Fruit fly (Drosophila melanogaster): ENCODE measurements around the gene arx.

Gene arx

dm6 chr3L:18897459-18898085 lies 3.8 kb downstream of the arx start:
- no peak for TF ChIP-seq noc (tag; optimal IDR thresholded peaks at IDR 0.05)

- TF ChIP-seq noc (tag; optimal IDR thresholded peaks at IDR 0.05), result no peak
Measured at dm6 chr3L:18896297-18896863, 5.0 kb downstream of the arx start.

DNA sequence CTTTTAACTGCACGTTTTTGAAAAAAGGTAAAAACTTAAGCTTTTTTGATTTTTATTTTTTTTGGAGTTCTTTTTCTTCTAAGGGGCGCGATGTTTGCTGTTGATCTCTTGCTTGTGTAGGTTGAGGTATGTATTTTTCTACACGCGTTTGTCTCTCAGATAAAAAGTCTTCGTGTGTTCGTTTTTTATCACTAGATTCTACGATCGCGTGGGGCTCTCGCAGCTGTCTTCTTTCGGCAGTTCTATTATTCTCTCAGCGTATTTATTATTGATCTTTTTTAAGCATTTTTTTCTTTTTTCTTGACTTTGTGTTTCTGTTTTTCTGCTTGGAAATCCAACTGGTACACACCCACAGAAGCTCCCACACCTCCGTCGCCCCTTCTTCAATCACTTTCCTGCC lies 6.3 kb downstream of the arx start:
- TF ChIP-seq noc (tag; optimal IDR thresholded peaks at IDR 0.05), result peak; percentile 24

DNA sequence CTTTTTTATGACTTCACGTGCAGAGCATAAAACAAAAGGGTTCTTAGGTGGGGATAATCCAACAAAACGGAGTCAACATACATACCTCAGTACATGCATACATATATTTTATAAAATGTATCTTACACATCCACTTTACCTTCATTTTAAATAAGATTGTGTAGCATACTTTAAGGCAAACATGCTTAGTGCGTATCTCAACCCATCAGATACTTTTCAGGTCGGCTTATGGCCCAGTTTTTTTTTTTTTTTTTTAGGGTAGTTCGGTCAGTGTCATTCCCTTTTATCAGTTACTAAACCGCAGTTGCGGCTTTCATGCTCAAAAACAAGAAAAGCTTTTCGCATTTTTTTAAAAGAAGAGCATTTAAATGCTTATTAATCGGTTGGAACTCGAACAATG lies 9.4 kb downstream of the arx start, which contains the start of gene NijB:
Gene NijB, plus strand, starts transcription at position 398 of the 400 bp plus-strand sequence.
- TF ChIP-seq noc (tag; optimal IDR thresholded peaks at IDR 0.05), result no peak

- peak; percentile 78 for TF ChIP-seq noc (tag; optimal IDR thresholded peaks at IDR 0.05)
Measured at dm6 chr3L:18890283-18891175, 10.8 kb downstream of the arx start, which contains the start of gene CG3961. TSS of gene CG3961 (minus strand) at chr3L:18890483.

- no peak for TF ChIP-seq noc (tag; optimal IDR thresholded peaks at IDR 0.05)
Measured at dm6 chr3L:18889222-18889866, 12.0 kb downstream of the arx start.

- TF ChIP-seq noc (tag; optimal IDR thresholded peaks at IDR 0.05), result no peak
Measured at dm6 chr3L:18881613-18882012, 19.7 kb downstream of the arx start.

DNA sequence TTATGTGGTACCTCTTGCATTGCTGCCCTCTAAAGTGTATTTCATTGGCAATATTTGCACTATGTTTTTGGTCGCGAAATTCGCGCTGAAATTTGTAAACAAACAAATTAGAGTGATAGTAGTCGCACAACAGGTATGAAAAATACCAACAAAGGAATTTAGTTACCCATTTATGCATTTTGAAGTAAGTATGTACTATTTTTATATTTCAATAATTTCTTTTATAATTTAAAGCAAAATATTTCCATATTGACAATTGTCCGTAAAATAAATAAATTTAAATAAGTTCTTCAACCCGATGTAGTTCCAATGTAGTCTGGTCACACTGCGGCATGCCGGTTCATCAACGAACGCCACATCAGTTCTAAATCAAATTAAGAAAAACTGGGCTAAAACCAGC lies 28.9 kb downstream of the arx start, which contains the start of the genes Rad9 and Uggt:
Gene Rad9, minus strand, starts transcription at position 114 of the 400 bp plus-strand sequence.
Gene Uggt, plus strand, starts transcription at position 308 of the 400 bp plus-strand sequence.
- no peak for TF ChIP-seq noc (tag; optimal IDR thresholded peaks at IDR 0.05)

DNA sequence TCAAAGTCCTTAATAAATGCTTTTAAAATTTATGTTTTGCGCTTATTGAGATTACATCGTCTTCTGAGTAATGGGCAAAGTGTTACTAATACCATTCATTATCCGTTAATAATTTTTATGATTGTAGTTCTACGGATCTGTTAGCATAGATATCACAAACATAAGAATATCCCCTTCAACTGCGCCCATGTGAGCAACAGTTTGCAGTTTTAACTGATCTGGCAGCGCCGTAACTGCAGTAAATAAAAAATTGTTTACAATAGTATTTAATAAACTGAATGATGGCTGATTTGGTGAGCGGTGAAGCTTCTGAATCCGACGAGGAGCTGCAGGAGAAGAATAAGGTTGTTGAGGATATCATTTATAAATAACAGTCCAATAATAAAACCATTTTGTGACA lies 31.3 kb downstream of the arx start, which contains the start of gene Blos3:
Gene Blos3, plus strand, starts transcription at position 198 of the 400 bp plus-strand sequence.
- TF ChIP-seq noc (tag; optimal IDR thresholded peaks at IDR 0.05), result no peak

DNA sequence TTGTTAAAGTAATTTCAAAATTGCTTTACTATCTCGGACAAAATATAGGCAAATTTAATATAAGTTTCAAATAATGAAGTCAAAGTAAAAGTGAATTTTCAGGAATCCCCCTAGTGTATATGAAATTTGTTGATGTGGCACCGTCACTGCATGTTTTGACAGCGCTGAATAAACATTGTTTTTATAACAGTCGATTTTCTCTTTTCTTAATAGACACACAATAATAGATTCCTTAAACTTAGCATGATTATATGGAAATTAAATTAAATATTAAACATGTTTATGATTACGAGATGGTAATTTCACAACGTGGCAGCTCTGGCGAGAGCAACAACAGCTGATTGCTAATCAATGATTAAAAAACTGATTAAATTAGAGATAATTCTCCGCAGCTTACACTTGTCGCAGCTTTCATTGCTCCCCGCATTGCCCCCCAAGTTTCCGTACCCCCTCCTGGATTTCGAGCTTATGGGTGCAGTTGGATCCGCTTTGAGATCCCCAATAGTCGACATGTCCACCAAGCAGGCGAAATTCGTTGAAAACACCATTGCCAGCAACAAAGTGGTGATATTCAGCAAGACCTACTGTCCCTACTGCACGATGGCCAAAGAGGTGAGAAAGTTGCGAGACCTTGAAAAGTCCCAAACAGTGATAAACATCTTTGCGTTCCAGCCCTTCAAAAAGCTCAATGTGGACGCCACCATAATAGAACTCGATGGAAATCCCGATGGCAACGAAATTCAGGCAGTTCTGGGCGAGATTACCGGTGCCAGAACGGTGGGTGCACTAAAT lies 32.1 kb downstream of the arx start, which contains the start of gene Grx1:
Gene Grx1, plus strand, starts transcription at position 196 of the 792 bp plus-strand sequence.
- peak; percentile 56 for TF ChIP-seq noc (tag; optimal IDR thresholded peaks at IDR 0.05)

DNA sequence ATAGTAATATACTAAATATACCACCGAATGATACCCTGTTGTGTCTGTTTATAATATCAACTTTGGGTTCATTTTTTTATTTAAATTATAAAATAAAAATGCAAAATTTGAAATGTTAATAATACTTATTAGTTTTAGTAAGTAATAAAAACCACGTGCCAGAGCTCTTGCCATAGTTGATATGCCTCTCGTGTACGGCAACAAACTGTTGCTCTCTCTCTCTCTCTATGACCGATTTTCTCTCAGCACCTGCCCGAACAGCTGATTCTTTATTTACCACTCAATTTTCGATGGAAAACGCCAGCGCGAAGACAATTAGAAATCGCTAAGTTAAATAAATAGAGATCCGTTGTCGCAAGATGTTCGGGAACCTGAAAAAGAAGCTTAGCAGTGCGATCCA lies 33.8 kb downstream of the arx start, which contains the start of gene Dysb:
Gene Dysb, plus strand, starts transcription at position 251 of the 400 bp plus-strand sequence.
- peak; percentile 88 for TF ChIP-seq noc (tag; optimal IDR thresholded peaks at IDR 0.05)

DNA sequence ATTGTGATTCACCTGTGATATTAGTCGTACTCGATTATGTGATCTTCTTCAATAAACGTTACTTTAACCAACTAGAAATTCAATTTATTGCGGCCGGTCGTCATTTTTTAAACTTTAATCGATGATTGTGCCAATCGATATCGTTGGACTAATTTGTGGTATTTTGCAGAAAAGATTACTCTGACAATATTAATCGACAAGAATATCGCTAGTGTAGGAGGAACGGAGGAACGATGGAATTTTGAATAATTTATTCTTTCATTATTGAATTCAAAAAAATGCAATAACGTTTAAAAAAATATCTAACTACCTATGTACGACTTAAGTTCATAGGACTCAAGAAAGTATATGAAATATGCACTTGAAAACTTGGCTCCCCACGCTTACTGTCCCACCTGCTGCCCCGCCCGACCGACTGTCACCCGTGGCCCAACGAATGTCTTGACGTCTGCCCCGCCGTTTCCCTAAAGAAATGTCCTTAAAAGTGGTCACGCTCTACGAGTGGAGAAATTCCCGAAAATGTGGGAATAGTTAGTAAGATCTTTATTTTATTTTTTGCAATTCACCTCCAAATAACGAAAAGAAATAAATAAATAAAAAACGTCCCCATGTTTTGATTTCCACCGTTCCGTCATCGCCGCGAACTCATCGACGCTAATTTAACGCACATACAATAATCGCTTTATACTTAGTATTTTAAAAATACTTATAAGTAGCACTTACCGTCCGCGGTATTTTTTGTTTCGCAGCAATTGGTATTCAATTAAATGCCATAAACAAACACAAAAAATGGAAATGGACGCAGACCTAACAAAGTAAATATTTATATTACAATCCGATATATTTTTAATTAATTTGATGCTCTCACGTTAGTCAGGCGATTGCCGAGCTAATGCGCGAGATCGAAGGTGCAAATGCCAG lies 35.6 kb downstream of the arx start, which contains the start of gene CG14074:
Gene CG14074, plus strand, starts transcription at position 779 of the 921 bp plus-strand sequence.
- TF ChIP-seq noc (tag; optimal IDR thresholded peaks at IDR 0.05), result no peak

DNA sequence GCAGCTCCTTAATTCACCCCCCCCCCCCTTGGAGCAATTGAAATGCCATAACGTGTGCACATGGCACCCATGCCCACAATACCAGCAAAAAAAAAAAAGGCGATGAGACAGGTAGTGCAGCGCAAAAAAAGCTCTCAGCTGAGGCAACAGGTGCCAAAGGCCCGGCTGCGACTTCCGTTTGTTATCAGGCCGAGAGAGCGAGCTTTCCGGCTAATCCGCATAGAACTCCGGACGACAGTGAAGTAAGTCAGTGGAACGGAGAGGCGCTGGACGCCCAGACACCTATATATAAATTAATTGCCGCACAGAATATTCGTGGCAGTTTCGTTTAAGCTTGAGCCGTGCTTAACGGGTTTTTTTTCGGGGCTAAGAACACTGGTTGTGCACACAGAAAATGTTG lies 38.0 kb downstream of the arx start, which contains the start of gene CG6865:
Gene CG6865, plus strand, starts transcription at position 321 of the 400 bp plus-strand sequence.
- no peak for TF ChIP-seq noc (tag; optimal IDR thresholded peaks at IDR 0.05)
